ENCODE assay signal across 3 fruit fly cellular contexts in genomic region chrX:18702245-18702644, dm6.
TF ChIP-seq lines count a peak whose summit lies in the region.

No protein-coding gene starts in this region.

- no peak for TF ChIP-seq CTCF in whole organism, embryonic (GFP tag; optimal IDR thresholded peaks at IDR 0.05; lab: Kevin White, UChicago)

TF ChIP-seq in whole organism, adult, 20 proteins besides CTCF, POLR2A, EP300 and RAD21:
- TF ChIP-seq CG7045 (GFP tag; optimal IDR thresholded peaks at IDR 0.05; lab: Kevin White, UChicago) = no peak
- TF ChIP-seq tj (GFP tag; optimal IDR thresholded peaks at IDR 0.05; lab: Kevin White, UChicago) = peak; percentile 63
- TF ChIP-seq Hr96 (GFP tag; optimal IDR thresholded peaks at IDR 0.05; lab: Kevin White, UChicago) = no peak
- no peak for TF ChIP-seq kay (GFP tag; lab: Kevin White, UChicago; ENCODE audit: borderline replicate concordance)
- TF ChIP-seq bab1 (GFP tag; optimal IDR thresholded peaks at IDR 0.05; lab: Kevin White, UChicago) = no peak

TF ChIP-seq in whole organism, embryonic, 481 proteins besides CTCF, POLR2A, EP300 and RAD21:
- TF ChIP-seq ERR (GFP tag; optimal IDR thresholded peaks at IDR 0.05; lab: Kevin White, UChicago) (no peak), Ets65A (GFP tag; lab: Kevin White, UChicago) (peak; percentile 54)

TF ChIP-seq in whole organism, prepupa, 60 proteins besides CTCF, POLR2A, EP300 and RAD21:
- TF ChIP-seq Eip78C (GFP tag; lab: Kevin White, UChicago) (peak; percentile 32), Blimp-1 (GFP tag; optimal IDR thresholded peaks at IDR 0.05; lab: Kevin White, UChicago) (no peak)
TF ChIP-seq in whole organism, prepupa: peak in this region for 1.
